Worm (Caenorhabditis elegans) whole organism, L2 larva: ENCODE measurements around the gene nstp-6.

ENCODE experiments used
- C34F6.9 ChIP-seq: fragments of 150-350 bp; optimal IDR thresholded peaks from 2 replicates; lab custom pipeline; 2014; ENCODE audit warnings: missing biosample characterization, missing genetic modification characterization
- F13H6.1 ChIP-seq: sonication (generic microtip); optimal IDR thresholded peaks from 2 replicates; lab custom pipeline; 2016; ENCODE audit warnings: missing genetic modification characterization, missing compliant biosample characterization
- R02D3.7 ChIP-seq: fragments of 150-350 bp; optimal IDR thresholded peaks from 2 replicates; lab custom pipeline; 2014; ENCODE audit warnings: missing biosample characterization, missing genetic modification characterization
- Y55F3AM.14 ChIP-seq: fragments of 200-800 bp; sonication (Bioruptor generic); optimal IDR thresholded peaks from 2 replicates; lab custom pipeline; 2018; ENCODE audit warnings: mild to moderate bottlenecking, missing genetic modification characterization, missing compliant biosample characterization
- alr-1 ChIP-seq: fragments of 150-350 bp; optimal IDR thresholded peaks from 2 replicates; lab custom pipeline; 2014; ENCODE audit warnings: missing biosample characterization, missing genetic modification characterization
- aly-2 ChIP-seq: fragments of 150-350 bp; optimal IDR thresholded peaks from 2 replicates; lab custom pipeline; 2014; ENCODE audit warnings: missing biosample characterization, missing genetic modification characterization
- ama-1 ChIP-seq: fragments of 150-350 bp; optimal IDR thresholded peaks from 2 replicates; lab custom pipeline; 2018; ENCODE audit warnings: inconsistent platforms
- blmp-1 ChIP-seq: sonication (generic microtip); optimal IDR thresholded peaks from 2 replicates; lab custom pipeline; 2017; ENCODE audit warnings: missing genetic modification characterization, mild to moderate bottlenecking, missing compliant biosample characterization, antibody characterized with exemption, moderate library complexity; ENCODE audit not compliant: insufficient read depth
- ceh-16 ChIP-seq: fragments of 150-350 bp; optimal IDR thresholded peaks from 2 replicates; lab custom pipeline; 2014; ENCODE audit warnings: missing biosample characterization, missing genetic modification characterization
- crh-2 ChIP-seq: sonication (generic microtip); optimal IDR thresholded peaks from 2 replicates; lab custom pipeline; 2017; ENCODE audit warnings: missing biosample characterization, missing genetic modification characterization
- dmd-4 ChIP-seq: sonication (generic microtip); optimal IDR thresholded peaks from 2 replicates; lab custom pipeline; 2017; ENCODE audit warnings: missing biosample characterization, missing genetic modification characterization
- elt-3 ChIP-seq: sonication (generic microtip); optimal IDR thresholded peaks from 2 replicates; lab custom pipeline; 2017; ENCODE audit warnings: missing biosample characterization, missing genetic modification characterization
- fos-1 ChIP-seq: fragments of 150-350 bp; optimal IDR thresholded peaks from 2 replicates; lab custom pipeline; 2014; ENCODE audit warnings: missing biosample characterization, missing genetic modification characterization
- gmeb-1 ChIP-seq: fragments of 150-350 bp; optimal IDR thresholded peaks from 2 replicates; lab custom pipeline; 2014; ENCODE audit warnings: missing biosample characterization, missing genetic modification characterization
- lin-11 ChIP-seq: fragments of 150-350 bp; sonication (generic microtip); optimal IDR thresholded peaks from 2 replicates; lab custom pipeline; 2014; ENCODE audit warnings: missing biosample characterization, missing genetic modification characterization, inconsistent platforms, mixed read lengths
- lin-13 ChIP-seq: fragments of 150-350 bp; optimal IDR thresholded peaks from 2 replicates; lab custom pipeline; 2014; ENCODE audit warnings: missing biosample characterization, missing genetic modification reagents, missing genetic modification characterization
- lin-39 ChIP-seq: fragments of 150-350 bp; optimal IDR thresholded peaks from 2 replicates; lab custom pipeline; 2014; ENCODE audit warnings: missing biosample characterization, missing genetic modification reagents, missing genetic modification characterization
- lsy-2 ChIP-seq, 2 experiments: fragments of 150-350 bp in 1 of 2; sonication (generic microtip) in 1 of 2; optimal IDR thresholded peaks; 2 replicates each; lab custom pipeline; 2014 to 2017; ENCODE audit warnings: missing biosample characterization in 2 of 2, missing genetic modification characterization in 2 of 2
- mab-5 ChIP-seq: fragments of 150-350 bp; optimal IDR thresholded peaks from 2 replicates; lab custom pipeline; 2014; ENCODE audit warnings: missing biosample characterization, missing genetic modification characterization
- mdl-1 ChIP-seq, 2 experiments: fragments of 150-350 bp in 1 of 2; sonication (generic microtip) in 1 of 2; optimal IDR thresholded peaks; 2 replicates each; lab custom pipeline; 2017; ENCODE audit warnings: missing biosample characterization in 2 of 2, missing genetic modification characterization in 2 of 2
- nhr-10 ChIP-seq: sonication (generic microtip); optimal IDR thresholded peaks from 2 replicates; lab custom pipeline; 2017; ENCODE audit warnings: missing biosample characterization, missing genetic modification characterization
- nhr-129 ChIP-seq: fragments of 150-350 bp; optimal IDR thresholded peaks from 2 replicates; lab custom pipeline; 2014; ENCODE audit warnings: missing biosample characterization, missing genetic modification characterization
- nhr-21 ChIP-seq: fragments of 150-350 bp; optimal IDR thresholded peaks from 2 replicates; lab custom pipeline; 2014; ENCODE audit warnings: missing biosample characterization, missing genetic modification characterization
- nhr-25 ChIP-seq: fragments of 150-350 bp; sonication (generic microtip); optimal IDR thresholded peaks from 3 replicates; lab custom pipeline; 2014; ENCODE audit warnings: missing biosample characterization, missing genetic modification characterization
- nhr-6 ChIP-seq: fragments of 150-350 bp; optimal IDR thresholded peaks from 2 replicates; lab custom pipeline; 2014; ENCODE audit warnings: missing biosample characterization, missing genetic modification characterization
- nhr-77 ChIP-seq: fragments of 150-350 bp; optimal IDR thresholded peaks from 2 replicates; lab custom pipeline; 2014; ENCODE audit warnings: missing biosample characterization, missing genetic modification characterization
- peb-1 ChIP-seq: fragments of 150-350 bp; optimal IDR thresholded peaks from 2 replicates; lab custom pipeline; 2014; ENCODE audit warnings: missing biosample characterization, missing genetic modification characterization
- skn-1 ChIP-seq: sonication (generic microtip); optimal IDR thresholded peaks from 2 replicates; lab custom pipeline; 2017; ENCODE audit warnings: missing biosample characterization, missing genetic modification characterization
- sma-3 ChIP-seq: sonication (generic microtip); optimal IDR thresholded peaks from 2 replicates; lab custom pipeline; 2016; ENCODE audit warnings: missing genetic modification reagents, missing genetic modification characterization, missing compliant biosample characterization
- sma-9 ChIP-seq, 2 experiments: fragments of 150-350 bp in 1 of 2; sonication (generic microtip) in 1 of 2; optimal IDR thresholded peaks; 2 replicates each; lab custom pipeline; 2014 to 2016; ENCODE audit warnings: missing genetic modification characterization in 2 of 2, mild to moderate bottlenecking in 1 of 2, missing biosample characterization in 1 of 2, missing compliant biosample characterization in 1 of 2, missing genetic modification reagents in 1 of 2, moderate library complexity in 1 of 2
- snpc-4 ChIP-seq: fragments of 150-350 bp; optimal IDR thresholded peaks from 2 replicates; lab custom pipeline; 2014; ENCODE audit warnings: missing biosample characterization, missing genetic modification characterization
- unc-39 ChIP-seq: fragments of 150-350 bp; optimal IDR thresholded peaks from 2 replicates; lab custom pipeline; 2014; ENCODE audit warnings: missing biosample characterization, missing genetic modification characterization
- unc-55 ChIP-seq: fragments of 150-350 bp; sonication (generic microtip); optimal IDR thresholded peaks from 3 replicates; lab custom pipeline; 2014; ENCODE audit warnings: missing biosample characterization, missing genetic modification reagents, missing genetic modification characterization
- unc-62 ChIP-seq: fragments of 150-350 bp; optimal IDR thresholded peaks from 2 replicates; lab custom pipeline; 2014; ENCODE audit warnings: missing biosample characterization, missing genetic modification reagents, missing genetic modification characterization
- zag-1 ChIP-seq: fragments of 150-350 bp; optimal IDR thresholded peaks from 2 replicates; lab custom pipeline; 2014; ENCODE audit warnings: missing biosample characterization, missing genetic modification characterization
- ztf-1 ChIP-seq: fragments of 200-800 bp; sonication (Bioruptor generic); conservative IDR thresholded peaks from 2 replicates; pipeline ENCODE4 v1.3.6; 2022; ENCODE audit warnings: missing genetic modification characterization, missing compliant biosample characterization
- ztf-11 ChIP-seq: sonication (generic microtip); optimal IDR thresholded peaks from 2 replicates; lab custom pipeline; 2017; ENCODE audit warnings: missing biosample characterization, missing genetic modification characterization

nstp-6 gene

DNA sequence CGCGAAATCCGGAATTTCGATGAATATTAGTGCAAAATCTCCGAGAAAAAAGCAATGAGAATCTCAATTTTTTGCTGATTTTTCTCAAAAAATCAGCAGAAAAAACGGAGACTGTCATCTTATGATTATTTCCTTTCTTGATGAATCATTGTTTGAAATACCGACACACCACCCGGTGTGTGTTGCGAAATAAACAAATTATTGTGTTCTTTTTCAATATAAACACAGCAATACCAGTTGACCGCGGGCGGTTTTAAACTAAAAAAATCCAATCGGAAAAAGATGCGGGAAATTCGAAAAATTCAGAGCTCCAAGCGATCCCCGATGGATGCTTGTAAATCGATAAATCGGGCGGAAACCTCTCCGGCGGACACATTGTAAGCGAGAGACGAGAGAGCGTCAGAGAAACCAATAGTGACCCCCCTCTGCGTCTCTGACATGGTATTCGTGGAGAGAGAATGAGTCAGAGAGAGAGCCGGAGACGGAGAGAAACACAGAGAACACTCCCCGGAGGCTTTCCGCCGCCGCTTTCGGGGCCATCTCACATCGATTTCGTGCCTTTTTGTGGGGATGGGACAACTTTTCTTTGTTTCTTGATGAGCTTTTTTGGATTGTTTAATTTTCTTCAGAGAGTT, 31.9 kb downstream of the nstp-6 start:
- TF ChIP-seq dmd-4 (tag; lab: Kevin White, UChicago) = no peak
- TF ChIP-seq zag-1 (tag; lab: Kevin White, UChicago) = peak; percentile 45
- TF ChIP-seq nhr-129 (tag; lab: Kevin White, UChicago) = peak; percentile 72
- peak; percentile 78 for TF ChIP-seq C34F6.9 (tag; lab: Kevin White, UChicago)
- no peak for TF ChIP-seq nhr-21 (tag; lab: Kevin White, UChicago)
- TF ChIP-seq lin-11 (tag; lab: Kevin White, UChicago) = peak; percentile 63
- TF ChIP-seq ztf-1 = no peak
- TF ChIP-seq unc-55 (GFP tag; lab: Kevin White, UChicago) = peak; percentile 83
- TF ChIP-seq nhr-10 (tag; lab: Kevin White, UChicago) = no peak
- TF ChIP-seq crh-2 = peak; percentile 69
- peak; percentile 86 for TF ChIP-seq F13H6.1 (tag; lab: Kevin White, UChicago)
- peak in 1 of 2 experiments; percentile 60 for TF ChIP-seq lsy-2 (tag; optimal IDR thresholded peaks at IDR 0.05; lab: Kevin White, UChicago)
- peak in 1 of 2 experiments; percentile 14 for TF ChIP-seq mdl-1 (tag; optimal IDR thresholded peaks at IDR 0.05; lab: Kevin White, UChicago)
- TF ChIP-seq lin-13 = peak; percentile 13
- peak; percentile 86 for TF ChIP-seq fos-1 (tag; lab: Kevin White, UChicago)
- no peak for TF ChIP-seq alr-1 (tag; lab: Kevin White, UChicago)
- no peak for TF ChIP-seq mab-5 (tag; lab: Kevin White, UChicago)
- peak; percentile 22 for TF ChIP-seq snpc-4 (tag; lab: Kevin White, UChicago)

ce11 chrIV:3514467-3514866, 32.9 kb downstream of the nstp-6 start, which contains the start of gene tsg-101:
TSS of gene tsg-101 (minus strand) at chrIV:3514567.
- no peak for TF ChIP-seq unc-55 (GFP tag; lab: Kevin White, UChicago)
- TF ChIP-seq F13H6.1 (tag; lab: Kevin White, UChicago) = no peak
- TF ChIP-seq lin-39 (tag; lab: Kevin White, UChicago) = no peak
- no peak for TF ChIP-seq blmp-1
- no peak for TF ChIP-seq nhr-25 (tag; lab: Kevin White, UChicago)
- TF ChIP-seq R02D3.7 = no peak
- TF ChIP-seq nhr-6 (tag; lab: Kevin White, UChicago) = no peak
- TF ChIP-seq mdl-1 (tag; optimal IDR thresholded peaks at IDR 0.05; lab: Kevin White, UChicago) = no peak
- no peak for TF ChIP-seq sma-9 (GFP tag; optimal IDR thresholded peaks at IDR 0.05; lab: Kevin White, UChicago)
- no peak for TF ChIP-seq sma-9 (tag; optimal IDR thresholded peaks at IDR 0.05; lab: Kevin White, UChicago)
- TF ChIP-seq ztf-1 = no peak
- TF ChIP-seq ceh-16 (tag; lab: Kevin White, UChicago) = no peak
- TF ChIP-seq Y55F3AM.14 = no peak
- TF ChIP-seq peb-1 (tag; lab: Kevin White, UChicago) = no peak
- TF ChIP-seq elt-3 = no peak
- no peak for TF ChIP-seq lin-13
- TF ChIP-seq lin-11 (tag; lab: Kevin White, UChicago) = no peak
- no peak for TF ChIP-seq mab-5 (tag; lab: Kevin White, UChicago)
- no peak for TF ChIP-seq unc-39 (tag; lab: Kevin White, UChicago)
- no peak for TF ChIP-seq skn-1 (tag; lab: Kevin White, UChicago)
- no peak for TF ChIP-seq ztf-11 (tag; lab: Kevin White, UChicago)

DNA sequence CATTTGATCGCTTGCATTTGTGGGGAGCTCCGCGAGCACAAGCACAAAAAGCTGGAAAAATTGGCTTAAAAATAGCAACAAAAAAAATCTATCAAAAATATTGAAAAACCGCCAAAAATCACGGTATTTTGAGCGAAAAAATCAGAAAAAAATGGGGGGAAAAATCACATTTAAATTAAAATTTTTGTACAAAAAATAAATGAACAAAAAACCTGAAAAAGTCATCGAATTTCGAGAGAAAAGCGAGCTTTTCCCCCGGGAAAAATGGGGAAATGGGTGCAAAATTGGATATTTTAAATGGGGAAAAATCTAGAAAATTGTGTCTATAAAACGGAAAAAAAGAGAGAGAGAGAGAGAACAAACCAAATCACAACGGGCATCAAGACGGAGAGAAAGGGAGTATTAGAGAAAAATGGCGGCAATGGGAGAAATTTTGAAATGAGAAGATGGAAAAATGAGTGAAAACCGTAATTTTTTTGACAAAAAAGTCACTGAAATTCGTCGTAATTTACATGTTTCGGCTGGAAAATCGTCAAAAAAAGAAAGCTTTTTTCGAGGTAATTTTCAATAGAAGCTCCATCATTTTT, 37.8 kb downstream of the nstp-6 start, which contains the start of gene ced-10:
ced-10 (minus strand) TSS at position 51 of the 587 bp plus-strand sequence.
- TF ChIP-seq sma-3 (no peak), nhr-6 (tag; lab: Kevin White, UChicago) (no peak), nhr-77 (tag; lab: Kevin White, UChicago) (no peak), sma-9 (GFP tag; optimal IDR thresholded peaks at IDR 0.05; lab: Kevin White, UChicago) (no peak), sma-9 (tag; optimal IDR thresholded peaks at IDR 0.05; lab: Kevin White, UChicago) (no peak), C34F6.9 (tag; lab: Kevin White, UChicago) (no peak), gmeb-1 (tag; lab: Kevin White, UChicago) (no peak), unc-62 (GFP tag; lab: Kevin White, UChicago) (no peak), aly-2 (tag; lab: Kevin White, UChicago) (no peak), ama-1 (no peak), Y55F3AM.14 (no peak)
